Fruit fly (Drosophila melanogaster): Measurements from ENCODE around the gene yata.

The yata gene

DNA sequence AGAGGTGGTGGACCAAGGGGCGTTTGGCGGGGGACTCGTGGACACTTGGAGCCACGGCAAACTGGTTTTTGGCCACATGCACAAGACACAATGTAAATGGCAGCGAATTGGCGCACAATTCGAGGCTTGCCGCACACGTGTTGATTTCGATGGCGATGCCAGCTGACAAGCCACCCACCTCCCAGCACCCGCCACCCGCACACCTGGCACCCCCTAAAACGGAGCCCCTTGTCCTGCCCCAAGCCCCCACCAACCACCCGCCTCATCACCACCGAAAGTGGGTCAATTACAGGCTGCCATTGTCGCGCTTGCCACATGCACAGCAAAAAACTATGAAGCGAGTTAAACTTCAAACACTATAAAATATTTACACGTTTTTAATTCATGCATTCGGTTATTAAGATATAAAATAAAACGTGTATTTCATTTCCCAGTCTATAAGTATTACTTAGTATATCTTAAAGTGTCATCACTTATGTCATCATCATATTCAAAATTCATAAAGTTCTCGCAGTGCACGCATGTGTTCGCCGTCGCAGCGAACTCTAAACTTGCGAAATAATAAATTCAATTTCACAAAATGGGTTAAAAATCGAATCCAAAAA lies 9.2 kb downstream of the yata start (continued):
- no peak for TF ChIP-seq B-H2 (GFP tag; optimal IDR thresholded peaks at IDR 0.05)
- no peak for TF ChIP-seq CG32772 (GFP tag; IDR thresholded peaks at IDR 0.05)
- TF ChIP-seq prd (optimal IDR thresholded peaks at IDR 0.05), result no peak
- 0 out of 3 replicates have a peak, but pooled peaks have one; percentile 20 for TF ChIP-seq prd (GFP tag; IDR thresholded peaks at IDR 0.05)

DNA sequence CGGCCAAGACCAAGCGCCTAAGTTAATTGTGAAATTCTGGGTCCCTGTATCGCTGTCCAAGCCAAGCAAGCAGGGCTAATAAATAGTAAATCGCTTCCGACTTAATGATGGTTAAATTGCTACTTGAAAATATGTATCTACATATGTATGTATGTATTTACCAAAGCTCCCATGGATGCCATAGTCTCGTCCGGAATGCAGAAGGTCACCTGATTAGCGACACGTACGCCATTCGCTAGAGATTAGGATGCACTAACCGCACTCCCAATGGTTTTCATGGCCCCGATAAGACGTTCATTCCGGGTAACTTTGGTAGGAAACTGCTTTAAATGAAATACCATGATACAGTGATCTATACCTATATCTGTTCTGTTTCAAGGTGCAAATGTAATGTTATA lies 9.7 kb downstream of the yata start:
- TF ChIP-seq Nf-YB (GFP tag; optimal IDR thresholded peaks at IDR 0.05), result peak; percentile 59
- peak; percentile 52 for TF ChIP-seq sd (tag; optimal IDR thresholded peaks at IDR 0.05)
- TF ChIP-seq CoRest (tag; optimal IDR thresholded peaks at IDR 0.05), result no peak
- peak; percentile 69 for TF ChIP-seq Nf-YC (tag; optimal IDR thresholded peaks at IDR 0.05)
- no peak for TF ChIP-seq otp (GFP tag; IDR thresholded peaks at IDR 0.05)
- no peak for TF ChIP-seq dan (GFP tag; IDR thresholded peaks at IDR 0.05)

DNA sequence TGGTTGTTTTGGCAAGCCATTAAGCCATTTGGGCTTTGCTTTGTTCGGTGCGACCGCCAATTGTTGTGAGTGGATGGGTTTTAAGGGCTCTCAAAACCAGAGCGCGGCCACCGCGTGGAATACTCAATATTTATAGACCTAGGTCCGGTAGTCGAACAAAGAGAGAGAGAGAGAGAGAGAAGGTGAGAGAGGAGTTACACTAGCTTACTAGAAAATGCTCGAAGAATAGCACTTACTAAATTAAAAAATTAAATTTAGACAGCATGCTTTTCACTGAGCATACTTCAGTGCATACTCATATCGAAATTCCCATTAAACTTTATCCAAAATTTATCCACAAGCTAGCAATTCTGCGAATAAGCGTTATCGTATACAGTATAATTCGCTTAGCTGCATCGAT lies 11.0 kb downstream of the yata start:
- TF ChIP-seq CG32767 (GFP tag; IDR thresholded peaks at IDR 0.05) (no peak), CG2678 (tag; optimal IDR thresholded peaks at IDR 0.05) (peak; percentile 6), grau (tag; optimal IDR thresholded peaks at IDR 0.05) (peak; percentile 26), row (GFP tag; IDR thresholded peaks at IDR 0.05) (peak; percentile 50), CG13123 (GFP tag; optimal IDR thresholded peaks at IDR 0.05) (no peak), corto (GFP tag; optimal IDR thresholded peaks at IDR 0.05) (no peak), jing (GFP tag; optimal IDR thresholded peaks at IDR 0.05) (no peak), dmrt99B (tag; optimal IDR thresholded peaks at IDR 0.05) (no peak), BtbVII (GFP tag; optimal IDR thresholded peaks at IDR 0.05) (no peak), CG6683 (GFP tag; optimal IDR thresholded peaks at IDR 0.05) (no peak), NFAT (GFP tag; IDR thresholded peaks at IDR 0.05) (0 out of 2 replicates have a peak, but pooled peaks have one; percentile 25), CG11085 (GFP tag; IDR thresholded peaks at IDR 0.05) (no peak), CG3847 (GFP tag; IDR thresholded peaks at IDR 0.05) (no peak), Six4 (GFP tag; optimal IDR thresholded peaks at IDR 0.05) (no peak), D19B (GFP tag; optimal IDR thresholded peaks at IDR 0.05) (no peak), Trl (optimal IDR thresholded peaks at IDR 0.05) (peak; percentile 28 to 57), Trl (GFP tag; optimal IDR thresholded peaks at IDR 0.05) (no peak), Atf3 (GFP tag; optimal IDR thresholded peaks at IDR 0.05) (no peak), CG15514 (GFP tag; optimal IDR thresholded peaks at IDR 0.05) (no peak), HLHmδ (GFP tag; optimal IDR thresholded peaks at IDR 0.05) (no peak), stc (GFP tag; IDR thresholded peaks at IDR 0.05) (no peak), CG17568 (GFP tag; optimal IDR thresholded peaks at IDR 0.05) (no peak), sc (optimal IDR thresholded peaks at IDR 0.05) (no peak), sc (GFP tag; optimal IDR thresholded peaks at IDR 0.05) (no peak), GATAe (GFP tag; conservative IDR thresholded peaks at IDR 0.05) (no peak), chinmo (GFP tag; IDR thresholded peaks at IDR 0.05; ENCODE audit: partially characterized antibody) (no peak), ERR (GFP tag; optimal IDR thresholded peaks at IDR 0.05) (no peak), CG6854 (GFP tag; optimal IDR thresholded peaks at IDR 0.05) (no peak), ara (GFP tag; IDR thresholded peaks at IDR 0.05) (no peak), Ets97D (GFP tag; optimal IDR thresholded peaks at IDR 0.05) (no peak), CG30403 (GFP tag; optimal IDR thresholded peaks at IDR 0.05) (no peak), Scr (GFP tag; IDR thresholded peaks at IDR 0.05; ENCODE audit: partially characterized antibody) (no peak), ranshi (GFP tag; IDR thresholded peaks at IDR 0.05) (no peak), Camta (GFP tag; optimal IDR thresholded peaks at IDR 0.05) (no peak), bbx (GFP tag; IDR thresholded peaks at IDR 0.05; ENCODE audit: partially characterized antibody) (no peak), Oaz (GFP tag; IDR thresholded peaks at IDR 0.05) (no peak), C15 (GFP tag; IDR thresholded peaks at IDR 0.05) (no peak), HLH4C (GFP tag; IDR thresholded peaks at IDR 0.05; ENCODE audit: partially characterized antibody) (no peak), gem (tag; optimal IDR thresholded peaks at IDR 0.05) (peak; percentile 11)

All from whole organism, embryonic.